Fruit fly (Drosophila melanogaster) whole organism, wandering third instar larva: ENCODE measurements around the gene mei-P26.

Source experiments
- CG32264 ChIP-seq: fragments of 200-800 bp; sonication (Bioruptor generic); optimal IDR thresholded peaks from 2 replicates; lab custom pipeline; 2016; ENCODE audit warnings: missing biosample characterization, missing genetic modification characterization
- CrebA ChIP-seq: fragments of 200-800 bp; sonication (Bioruptor generic); optimal IDR thresholded peaks from 2 replicates; lab custom pipeline; 2016; ENCODE audit warnings: missing biosample characterization, mild to moderate bottlenecking, missing genetic modification characterization, borderline replicate concordance
- Dfd ChIP-seq: fragments of >200 bp; optimal IDR thresholded peaks from 2 replicates; lab custom pipeline; 2017; ENCODE audit warnings: missing biosample characterization, missing genetic modification characterization
- HLH106 ChIP-seq: fragments of 200-800 bp; optimal IDR thresholded peaks from 3 replicates; lab custom pipeline; 2019; ENCODE audit warnings: missing biosample characterization, mild to moderate bottlenecking, missing genetic modification characterization, moderate library complexity
- Hr78 ChIP-seq: fragments of >200 bp; optimal IDR thresholded peaks from 2 replicates; lab custom pipeline; 2017; ENCODE audit warnings: missing biosample characterization, missing genetic modification characterization
- Hr83 ChIP-seq: fragments of 200-300 bp; sonication (Bioruptor generic); optimal IDR thresholded peaks from 2 replicates; lab custom pipeline; 2016; ENCODE audit warnings: missing biosample characterization, mild to moderate bottlenecking, missing genetic modification characterization, moderate library complexity; ENCODE audit not compliant: poor library complexity, severe bottlenecking
- Jra ChIP-seq: sonication (Bioruptor generic); optimal IDR thresholded peaks from 2 replicates; lab custom pipeline; 2016; ENCODE audit warnings: missing biosample characterization, missing genetic modification characterization
- Myc ChIP-seq: fragments of >200 bp; optimal IDR thresholded peaks from 2 replicates; lab custom pipeline; 2017
- N ChIP-seq: fragments of >200 bp; optimal IDR thresholded peaks from 2 replicates; lab custom pipeline; 2018; ENCODE audit warnings: missing biosample characterization, missing external identifiers, missing genetic modification characterization
- OdsH ChIP-seq: fragments of 200-800 bp; sonication (Bioruptor generic); optimal IDR thresholded peaks from 2 replicates; lab custom pipeline; 2016; ENCODE audit warnings: missing biosample characterization, mild to moderate bottlenecking, missing genetic modification characterization
- Rel ChIP-seq, 2 experiments: fragments of 200-800 bp; sonication (Bioruptor generic) in 1 of 2; optimal IDR thresholded peaks; 2 replicates in 1 of 2; 3 replicates in 1 of 2; lab custom pipeline; 2016 to 2019; ENCODE audit warnings: mild to moderate bottlenecking in 2 of 2, missing biosample characterization in 2 of 2, missing genetic modification characterization in 2 of 2, moderate library complexity in 1 of 2
- Sp1 ChIP-seq: fragments of 200-800 bp; sonication (Bioruptor generic); optimal IDR thresholded peaks from 3 replicates; lab custom pipeline; 2019; ENCODE audit warnings: missing biosample characterization, mild to moderate bottlenecking, missing genetic modification characterization, moderate library complexity
- br ChIP-seq: fragments of 200-800 bp; sonication (Bioruptor generic); optimal IDR thresholded peaks from 2 replicates; lab custom pipeline; 2016; ENCODE audit warnings: missing biosample characterization, missing genetic modification characterization
- brk ChIP-seq: fragments of 200-800 bp; sonication (Bioruptor generic); optimal IDR thresholded peaks from 2 replicates; lab custom pipeline; 2016; ENCODE audit warnings: missing biosample characterization, mild to moderate bottlenecking, missing genetic modification characterization
- dl ChIP-seq, 2 experiments: fragments of 175-275, 200-275 bp in 1 of 2; fragments of 200-275 bp in 1 of 2; sonication (Bioruptor generic); optimal IDR thresholded peaks; lab custom pipeline; 2018; ENCODE audit warnings: mild to moderate bottlenecking in 2 of 2, missing biosample characterization in 2 of 2, missing genetic modification characterization in 2 of 2, moderate library complexity in 2 of 2; ENCODE audit not compliant: partially characterized antibody in 2 of 2, insufficient read depth in 1 of 2
- dmrt93B ChIP-seq: fragments of 200-800 bp; sonication (Bioruptor generic); optimal IDR thresholded peaks from 2 replicates; lab custom pipeline; 2018; ENCODE audit warnings: missing biosample characterization, mild to moderate bottlenecking, missing genetic modification characterization
- dsf ChIP-seq: sonication (Bioruptor generic); optimal IDR thresholded peaks from 2 replicates; lab custom pipeline; 2016; ENCODE audit warnings: missing biosample characterization, missing genetic modification characterization, borderline replicate concordance
- ey ChIP-seq: fragments of 200-800 bp; sonication (Bioruptor generic); optimal IDR thresholded peaks from 2 replicates; lab custom pipeline; 2016; ENCODE audit warnings: missing biosample characterization, missing genetic modification characterization
- foxo ChIP-seq, 2 experiments: fragments of 200-800 bp; sonication (Bioruptor generic); optimal IDR thresholded peaks; 2 replicates in 1 of 2; 3 replicates in 1 of 2; lab custom pipeline; 2016 to 2017; ENCODE audit warnings: missing biosample characterization in 2 of 2, missing genetic modification characterization in 2 of 2
- fru ChIP-seq: fragments of 200-800 bp; sonication (Bioruptor generic); optimal IDR thresholded peaks from 3 replicates; lab custom pipeline; 2016; ENCODE audit warnings: missing biosample characterization, mild to moderate bottlenecking, missing genetic modification characterization
- h ChIP-seq: fragments of 200-800 bp; sonication (Bioruptor generic); optimal IDR thresholded peaks from 3 replicates; lab custom pipeline; 2016; ENCODE audit warnings: missing biosample characterization, mild to moderate bottlenecking, missing genetic modification characterization
- jim ChIP-seq: fragments of 175-275, 200-325 bp; sonication (Bioruptor generic); optimal IDR thresholded peaks from 2 replicates; lab custom pipeline; 2016; ENCODE audit warnings: missing biosample characterization, mild to moderate bottlenecking, missing genetic modification characterization
- lola ChIP-seq: fragments of >200 bp; optimal IDR thresholded peaks from 2 replicates; lab custom pipeline; 2017; ENCODE audit warnings: missing biosample characterization, missing genetic modification characterization
- psq ChIP-seq: fragments of 200-800 bp; sonication (Bioruptor generic); optimal IDR thresholded peaks from 3 replicates; lab custom pipeline; 2017; ENCODE audit warnings: missing biosample characterization, mild to moderate bottlenecking, missing genetic modification characterization, moderate library complexity
- rgr ChIP-seq: fragments of 200-800 bp; sonication (Bioruptor generic); optimal IDR thresholded peaks from 3 replicates; lab custom pipeline; 2016; ENCODE audit warnings: missing biosample characterization, mild to moderate bottlenecking, missing genetic modification characterization
- sage ChIP-seq: fragments of 200-800 bp; sonication (Bioruptor generic); optimal IDR thresholded peaks from 2 replicates; lab custom pipeline; 2016; ENCODE audit warnings: missing biosample characterization, mild to moderate bottlenecking, missing genetic modification characterization
- sv ChIP-seq: fragments of 200-800 bp; sonication (Bioruptor generic); optimal IDR thresholded peaks from 3 replicates; lab custom pipeline; 2016; ENCODE audit warnings: missing biosample characterization, missing genetic modification characterization
- usp ChIP-seq: fragments of >200 bp; optimal IDR thresholded peaks from 2 replicates; lab custom pipeline; 2017; ENCODE audit warnings: missing biosample characterization, missing genetic modification characterization
- woc ChIP-seq: sonication (Bioruptor generic); optimal IDR thresholded peaks from 2 replicates; lab custom pipeline; 2016; ENCODE audit warnings: missing biosample characterization, mild to moderate bottlenecking, missing genetic modification characterization

mei-P26 gene

dm6 chrX:9200234-9200633, 37.2 kb downstream of the mei-P26 start:
- TF ChIP-seq brk = no peak
- no peak for TF ChIP-seq Rel (GFP tag; optimal IDR thresholded peaks at IDR 0.05; lab: Kevin White, UChicago)
- peak; percentile 79 for TF ChIP-seq Rel (tag; optimal IDR thresholded peaks at IDR 0.05; lab: Kevin White, UChicago)

dm6 chrX:9201080-9201479, 38.0 kb downstream of the mei-P26 start:
- TF ChIP-seq psq (GFP tag; lab: Kevin White, UChicago) (no peak), Rel (GFP tag; optimal IDR thresholded peaks at IDR 0.05; lab: Kevin White, UChicago) (no peak), Rel (tag; optimal IDR thresholded peaks at IDR 0.05; lab: Kevin White, UChicago) (no peak), N (GFP tag; lab: Kevin White, UChicago) (no peak), Sp1 (GFP tag; lab: Kevin White, UChicago) (no peak), h (GFP tag; lab: Kevin White, UChicago) (no peak), HLH106 (tag; lab: Kevin White, UChicago) (no peak), usp (GFP tag; lab: Kevin White, UChicago) (no peak), woc (GFP tag; lab: Kevin White, UChicago) (no peak), br (GFP tag; lab: Kevin White, UChicago) (no peak), jim (GFP tag; lab: Kevin White, UChicago) (no peak), CG32264 (GFP tag; lab: Kevin White, UChicago) (no peak), rgr (no peak), sage (GFP tag; lab: Kevin White, UChicago) (no peak)

dm6 chrX:9201866-9202681, 39.0 kb downstream of the mei-P26 start:
- TF ChIP-seq fru (peak; percentile 21), brk (no peak), HLH106 (tag; lab: Kevin White, UChicago) (peak; percentile 44), usp (GFP tag; lab: Kevin White, UChicago) (no peak), psq (GFP tag; lab: Kevin White, UChicago) (peak; percentile 29), foxo (GFP tag; optimal IDR thresholded peaks at IDR 0.05; lab: Kevin White, UChicago) (peak in 1 of 2 experiments; percentile 5), sv (GFP tag; lab: Kevin White, UChicago) (peak; percentile 4), h (GFP tag; lab: Kevin White, UChicago) (peak; percentile 14), rgr (peak; percentile 44)

- TF ChIP-seq lola (no peak), fru (no peak), Rel (GFP tag; optimal IDR thresholded peaks at IDR 0.05; lab: Kevin White, UChicago) (no peak), Rel (tag; optimal IDR thresholded peaks at IDR 0.05; lab: Kevin White, UChicago) (no peak), OdsH (no peak), h (GFP tag; lab: Kevin White, UChicago) (peak; percentile 7), dl (GFP tag; optimal IDR thresholded peaks at IDR 0.05; lab: Kevin White, UChicago; ENCODE audit: insufficient read depth in 1 of 2, partially characterized antibody in 2 of 2) (no peak), psq (GFP tag; lab: Kevin White, UChicago) (no peak), Dfd (GFP tag; lab: Kevin White, UChicago) (no peak), HLH106 (tag; lab: Kevin White, UChicago) (peak; percentile 48)
Observed at dm6 chrX:9210787-9211186, 47.7 kb downstream of the mei-P26 start, which contains the start of gene SmydA-9. Gene SmydA-9 (minus strand): TSS chrX:9210887.

- no peak for TF ChIP-seq OdsH
- no peak for TF ChIP-seq Jra (GFP tag; lab: Kevin White, UChicago)
- TF ChIP-seq Myc (lab: Kevin White, UChicago) = no peak
- TF ChIP-seq sv (GFP tag; lab: Kevin White, UChicago) = no peak
- TF ChIP-seq ey (GFP tag; lab: Kevin White, UChicago) = no peak
- no peak for TF ChIP-seq usp (GFP tag; lab: Kevin White, UChicago)
- no peak for TF ChIP-seq jim (GFP tag; lab: Kevin White, UChicago)
- TF ChIP-seq dmrt93B (GFP tag; lab: Kevin White, UChicago) = no peak
- TF ChIP-seq Hr83 = no peak
Observed at dm6 chrX:9214576-9214975, 51.5 kb downstream of the mei-P26 start, which contains the start of gene Obp8a. Gene Obp8a (plus strand): TSS chrX:9214876.

dm6 chrX:9215485-9215884, 52.4 kb downstream of the mei-P26 start, which contains the start of gene CG15368:
Gene CG15368 (plus strand): TSS chrX:9215785.
- TF ChIP-seq brk (no peak), Hr78 (GFP tag; lab: Kevin White, UChicago) (no peak), dsf (GFP tag; lab: Kevin White, UChicago) (no peak), CG32264 (GFP tag; lab: Kevin White, UChicago) (no peak), CrebA (GFP tag; lab: Kevin White, UChicago) (no peak)
